Worm (Caenorhabditis elegans): ENCODE results near the gene F54H5.3.

ce11 chrII:6616770-6617169 is 5.2 kb upstream of the F54H5.3 start, which contains the start of gene klf-3:
- no peak for TF ChIP-seq nhr-25 (tag; optimal IDR thresholded peaks at IDR 0.05; ENCODE audit: borderline replicate concordance, insufficient read depth)
- no peak for TF ChIP-seq D1046.2 (GFP tag; IDR thresholded peaks at IDR 0.05)
- no peak for TF ChIP-seq mes-2 (tag; optimal IDR thresholded peaks at IDR 0.05; ENCODE audit: poor library complexity, severe bottlenecking)
- no peak for TF ChIP-seq snpc-4 (tag; optimal IDR thresholded peaks at IDR 0.05)
- no peak for TF ChIP-seq ceh-32 (tag; optimal IDR thresholded peaks at IDR 0.05; ENCODE audit: poor library complexity)
- no peak for TF ChIP-seq ces-1 (GFP tag; optimal IDR thresholded peaks at IDR 0.05)
- TF ChIP-seq nhr-11 (tag; optimal IDR thresholded peaks at IDR 0.05): no peak
- TF ChIP-seq egl-43 (GFP tag; IDR thresholded peaks at IDR 0.05): no peak
- no peak for TF ChIP-seq lin-39 (tag; optimal IDR thresholded peaks at IDR 0.05)
- no peak for TF ChIP-seq fos-1 (tag; optimal IDR thresholded peaks at IDR 0.05)

All from whole organism, L4 larva.